Worm (Caenorhabditis elegans) whole organism, mixed stage, embryonic: ENCODE results near the gene fum-1.
"Not testable (repeated sequence)": the region's sequence is repeated elsewhere in the genome, so short reads cannot be mapped to it uniquely, and the experiment has no call there.

Experiments
- M03D4.4 ChIP-seq: sonication (generic microtip); optimal IDR thresholded peaks from 2 replicates; lab custom pipeline; 2017; ENCODE audit warnings: mild to moderate bottlenecking, missing genetic modification characterization, missing compliant biosample characterization
- bed-3 ChIP-seq: fragments of 200-800 bp; sonication (Bioruptor generic); optimal IDR thresholded peaks from 3 replicates; lab custom pipeline; 2018; ENCODE audit warnings: mild to moderate bottlenecking, missing genetic modification characterization, moderate library complexity, missing compliant biosample characterization
- blmp-1 ChIP-seq: fragments of 150-350 bp; optimal IDR thresholded peaks from 2 replicates; lab custom pipeline; 2014; ENCODE audit warnings: missing biosample characterization, missing genetic modification characterization
- ceh-39 ChIP-seq: fragments of 150-350 bp; optimal IDR thresholded peaks from 2 replicates; lab custom pipeline; 2014; ENCODE audit warnings: missing biosample characterization, missing genetic modification characterization
- ceh-43 ChIP-seq: fragments of 200-800 bp; sonication (Bioruptor generic); optimal IDR thresholded peaks from 2 replicates; lab custom pipeline; 2018; ENCODE audit warnings: mild to moderate bottlenecking, missing genetic modification characterization, moderate library complexity, missing compliant biosample characterization
- ceh-83 ChIP-seq: fragments of 200-800 bp; sonication (Bioruptor generic); optimal IDR thresholded peaks from 2 replicates; lab custom pipeline; 2018; ENCODE audit warnings: mild to moderate bottlenecking, missing genetic modification characterization, missing compliant biosample characterization
- ces-1 ChIP-seq: fragments of 150-350 bp; optimal IDR thresholded peaks from 2 replicates; lab custom pipeline; 2014; ENCODE audit warnings: missing biosample characterization, missing genetic modification reagents, missing genetic modification characterization
- cnd-1 ChIP-seq: fragments of 200-800 bp; sonication (Bioruptor generic); optimal IDR thresholded peaks from 2 replicates; lab custom pipeline; 2018; ENCODE audit warnings: mild to moderate bottlenecking, missing genetic modification characterization, missing compliant biosample characterization
- drap-1 ChIP-seq: fragments of 200-800 bp; sonication (Bioruptor generic); optimal IDR thresholded peaks from 3 replicates; lab custom pipeline; 2018; ENCODE audit warnings: mild to moderate bottlenecking, missing genetic modification characterization, missing compliant biosample characterization
- elt-1 ChIP-seq: sonication (generic microtip); optimal IDR thresholded peaks from 2 replicates; lab custom pipeline; 2017; ENCODE audit warnings: missing genetic modification characterization, mild to moderate bottlenecking, missing compliant biosample characterization, antibody characterized with exemption, moderate library complexity, borderline replicate concordance; ENCODE audit not compliant: insufficient read depth
- elt-3 ChIP-seq: fragments of 150-350 bp; optimal IDR thresholded peaks from 2 replicates; lab custom pipeline; 2014; ENCODE audit warnings: missing biosample characterization, missing genetic modification characterization
- flh-1 ChIP-seq: fragments of 200-800 bp; sonication (Bioruptor generic); optimal IDR thresholded peaks from 2 replicates; lab custom pipeline; 2018; ENCODE audit warnings: mild to moderate bottlenecking, missing genetic modification characterization, moderate library complexity, missing compliant biosample characterization
- lin-13 ChIP-seq: fragments of 150-350 bp; optimal IDR thresholded peaks from 2 replicates; lab custom pipeline; 2014; ENCODE audit warnings: missing biosample characterization, missing genetic modification characterization
- lin-32 ChIP-seq: fragments of 200-800 bp; sonication (Bioruptor generic); optimal IDR thresholded peaks from 2 replicates; lab custom pipeline; 2018; ENCODE audit warnings: mild to moderate bottlenecking, missing genetic modification characterization, missing compliant biosample characterization
- lsy-2 ChIP-seq: fragments of 150-350 bp; optimal IDR thresholded peaks from 2 replicates; lab custom pipeline; 2014; ENCODE audit warnings: missing biosample characterization, missing genetic modification characterization
- mab-5 ChIP-seq: fragments of 150-350 bp; optimal IDR thresholded peaks from 2 replicates; lab custom pipeline; 2014; ENCODE audit warnings: missing biosample characterization, missing genetic modification characterization
- mep-1 ChIP-seq: fragments of 150-350 bp; optimal IDR thresholded peaks from 2 replicates; lab custom pipeline; 2017; ENCODE audit warnings: missing biosample characterization, missing genetic modification reagents, missing genetic modification characterization, inconsistent platforms
- mls-2 ChIP-seq: sonication (generic microtip); optimal IDR thresholded peaks from 2 replicates; lab custom pipeline; 2016; ENCODE audit warnings: mild to moderate bottlenecking, missing genetic modification characterization, moderate library complexity, missing compliant biosample characterization
- nhr-12 ChIP-seq: fragments of 150-350 bp; optimal IDR thresholded peaks from 2 replicates; lab custom pipeline; 2014; ENCODE audit warnings: missing biosample characterization, missing genetic modification characterization
- nhr-2 ChIP-seq: fragments of 150-350 bp; optimal IDR thresholded peaks from 2 replicates; lab custom pipeline; 2014; ENCODE audit warnings: missing biosample characterization, missing genetic modification characterization
- nhr-237 ChIP-seq: fragments of 150-350 bp; optimal IDR thresholded peaks from 2 replicates; lab custom pipeline; 2014; ENCODE audit warnings: missing biosample characterization, missing genetic modification characterization
- nhr-28 ChIP-seq: fragments of 150-350 bp; optimal IDR thresholded peaks from 2 replicates; lab custom pipeline; 2014; ENCODE audit warnings: missing biosample characterization, missing genetic modification characterization
- nhr-76 ChIP-seq: sonication (generic microtip); optimal IDR thresholded peaks from 2 replicates; lab custom pipeline; 2017; ENCODE audit warnings: missing biosample characterization, missing genetic modification characterization
- pha-4 ChIP-seq: fragments of 150-350 bp; optimal IDR thresholded peaks from 2 replicates; lab custom pipeline; 2018; ENCODE audit warnings: missing biosample characterization, missing genetic modification reagents, missing genetic modification characterization
- sem-2 ChIP-seq: fragments of 200-800 bp; sonication (Bioruptor generic); optimal IDR thresholded peaks from 2 replicates; lab custom pipeline; 2018; ENCODE audit warnings: mild to moderate bottlenecking, missing genetic modification characterization, missing compliant biosample characterization
- snpc-4 ChIP-seq: fragments of 150-350 bp; optimal IDR thresholded peaks from 2 replicates; lab custom pipeline; 2014; ENCODE audit warnings: missing biosample characterization, missing genetic modification characterization
- sptf-1 ChIP-seq: sonication (generic microtip); optimal IDR thresholded peaks from 2 replicates; lab custom pipeline; 2017; ENCODE audit warnings: mild to moderate bottlenecking, missing genetic modification characterization, moderate library complexity, missing compliant biosample characterization
- tbx-8 ChIP-seq: fragments of 200-800 bp; sonication (Bioruptor generic); optimal IDR thresholded peaks from 2 replicates; lab custom pipeline; 2018; ENCODE audit warnings: mild to moderate bottlenecking, missing genetic modification characterization, moderate library complexity, missing compliant biosample characterization
- unc-120 ChIP-seq: sonication (generic microtip); optimal IDR thresholded peaks from 2 replicates; lab custom pipeline; 2017; ENCODE audit warnings: missing genetic modification characterization, missing compliant biosample characterization; ENCODE audit not compliant: poor library complexity, severe bottlenecking
- unc-39 ChIP-seq: fragments of 150-350 bp; optimal IDR thresholded peaks from 2 replicates; lab custom pipeline; 2014; ENCODE audit warnings: missing biosample characterization, missing genetic modification characterization
- unc-62 ChIP-seq: fragments of 150-350 bp; optimal IDR thresholded peaks from 2 replicates; lab custom pipeline; 2014; ENCODE audit warnings: missing biosample characterization, missing genetic modification reagents, missing genetic modification characterization
- zip-8 ChIP-seq: fragments of 150-350 bp; optimal IDR thresholded peaks from 2 replicates; lab custom pipeline; 2014; ENCODE audit warnings: missing biosample characterization, missing genetic modification characterization
- ztf-11 ChIP-seq: fragments of 150-350 bp; optimal IDR thresholded peaks from 2 replicates; lab custom pipeline; 2014; ENCODE audit warnings: missing biosample characterization, missing genetic modification characterization

The fum-1 gene

ce11 chrIII:7463438-7464008, 1.9 kb upstream of the fum-1 start, which contains the start of gene H14A12.3:
Gene H14A12.3, plus strand, starts transcription at chrIII:7463797.
- no peak for TF ChIP-seq lsy-2 (tag; lab: Kevin White, UChicago)
- no peak for TF ChIP-seq elt-3 (tag; lab: Kevin White, UChicago)
- no peak for TF ChIP-seq unc-62
- no peak for TF ChIP-seq nhr-76 (tag; lab: Kevin White, UChicago)
- no peak for TF ChIP-seq ceh-43 (GFP tag; lab: Kevin White, UChicago)
- TF ChIP-seq lin-13: no peak
- TF ChIP-seq tbx-8 (GFP tag; lab: Kevin White, UChicago): no peak
- no peak for TF ChIP-seq elt-1
- no peak for TF ChIP-seq ces-1 (GFP tag; lab: Kevin White, UChicago)
- no peak for TF ChIP-seq ceh-83 (GFP tag; lab: Kevin White, UChicago)
- no peak for TF ChIP-seq mls-2 (tag; lab: Kevin White, UChicago)
- TF ChIP-seq, all 35 proteins: peak for 0

DNA sequence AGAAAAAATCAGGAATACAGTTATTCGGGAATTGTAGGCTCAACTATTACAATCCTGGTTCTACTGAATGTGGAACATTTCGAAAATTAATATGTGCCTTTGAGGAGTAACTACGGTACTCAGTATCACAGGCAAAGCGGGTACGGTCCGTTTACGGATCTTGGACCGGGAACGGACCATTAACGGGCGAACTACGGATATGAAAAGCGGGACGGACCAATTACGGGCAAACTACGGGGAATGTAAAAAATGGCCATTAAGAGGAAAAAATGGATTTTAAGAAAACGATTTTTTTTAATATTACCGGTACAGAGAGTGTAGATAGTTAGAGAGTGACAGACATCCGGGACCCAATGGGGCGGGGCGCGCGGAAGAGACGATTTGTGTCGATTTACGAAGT, 3.6 kb downstream of the fum-1 start, which contains the start of gene H14A12.5:
Gene H14A12.5, minus strand, starts transcription at position 101 of the 400 bp plus-strand sequence.
- not testable (repeated sequence) for TF ChIP-seq cnd-1 (tag; lab: Kevin White, UChicago); tbx-8 (GFP tag; lab: Kevin White, UChicago); elt-3 (tag; lab: Kevin White, UChicago)
- TF ChIP-seq, all 35 proteins: peak for 0; not testable (repeated sequence) for 35

DNA sequence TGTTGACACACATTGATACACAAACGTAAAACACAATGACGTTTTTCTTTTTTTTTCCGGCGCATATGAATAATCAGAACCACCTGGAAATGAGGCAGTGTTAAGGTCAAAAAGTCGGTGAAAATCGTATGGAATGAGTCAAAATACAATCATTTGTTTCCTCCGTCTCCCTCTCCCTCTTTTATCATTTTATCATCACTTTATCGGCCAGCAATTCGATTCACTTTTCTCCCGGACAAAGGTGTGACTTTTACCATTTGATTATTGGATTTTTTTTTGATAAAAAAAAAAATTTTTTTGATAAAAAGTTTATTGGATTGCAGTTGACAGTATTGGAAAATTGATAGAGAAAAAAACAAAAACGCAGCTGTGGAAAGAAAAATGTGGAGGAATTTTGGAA, 13.5 kb downstream of the fum-1 start:
- TF ChIP-seq nhr-28 (tag; lab: Kevin White, UChicago) (no peak), ztf-11 (tag; lab: Kevin White, UChicago) (no peak), nhr-12 (tag; lab: Kevin White, UChicago) (no peak), tbx-8 (GFP tag; lab: Kevin White, UChicago) (no peak), mls-2 (tag; lab: Kevin White, UChicago) (no peak), pha-4 (no peak), snpc-4 (tag; lab: Kevin White, UChicago) (no peak), lin-13 (no peak), ces-1 (GFP tag; lab: Kevin White, UChicago) (no peak), ceh-83 (GFP tag; lab: Kevin White, UChicago) (no peak), M03D4.4 (tag; lab: Kevin White, UChicago) (no peak), mep-1 (tag; lab: Kevin White, UChicago) (no peak), mab-5 (no peak), bed-3 (GFP tag; lab: Kevin White, UChicago) (no peak), ceh-43 (GFP tag; lab: Kevin White, UChicago) (no peak), ceh-39 (tag; lab: Kevin White, UChicago) (no peak), sem-2 (GFP tag; lab: Kevin White, UChicago) (no peak), unc-62 (no peak), nhr-2 (no peak), zip-8 (tag; lab: Kevin White, UChicago) (no peak)

- no peak for TF ChIP-seq lin-32
- no peak for TF ChIP-seq drap-1
- TF ChIP-seq ces-1 (GFP tag; lab: Kevin White, UChicago): no peak
- no peak for TF ChIP-seq cnd-1 (tag; lab: Kevin White, UChicago)
- TF ChIP-seq sptf-1: no peak
- no peak for TF ChIP-seq nhr-76 (tag; lab: Kevin White, UChicago)
- TF ChIP-seq ceh-39 (tag; lab: Kevin White, UChicago): no peak
- no peak for TF ChIP-seq elt-3 (tag; lab: Kevin White, UChicago)
- TF ChIP-seq nhr-28 (tag; lab: Kevin White, UChicago): no peak
- no peak for TF ChIP-seq unc-62
- TF ChIP-seq snpc-4 (tag; lab: Kevin White, UChicago): no peak
- TF ChIP-seq blmp-1 (tag; lab: Kevin White, UChicago): no peak
- no peak for TF ChIP-seq elt-1
Observed at ce11 chrIII:7484765-7485164, 19.4 kb downstream of the fum-1 start.

DNA sequence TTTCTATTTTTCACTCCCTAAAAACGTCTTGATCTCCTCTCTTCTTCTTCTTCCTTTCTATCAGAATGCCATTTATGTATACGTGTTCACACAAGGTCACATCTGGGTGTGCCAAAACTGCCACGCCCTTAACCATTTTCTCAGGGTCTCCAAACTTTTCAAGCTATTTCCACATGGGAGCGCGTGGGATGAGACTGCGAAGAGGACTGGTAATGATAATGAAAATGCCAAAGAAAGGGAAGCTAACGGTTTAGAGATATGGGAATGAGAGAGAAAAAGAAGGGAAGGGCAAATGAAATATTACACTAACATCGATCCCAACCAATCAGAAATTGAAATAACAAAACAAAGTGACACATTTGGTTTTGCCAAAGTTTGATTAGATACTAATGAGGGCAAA, 22.9 kb downstream of the fum-1 start:
- TF ChIP-seq sem-2 (GFP tag; lab: Kevin White, UChicago) (no peak), elt-1 (no peak), lin-13 (no peak), nhr-237 (tag; lab: Kevin White, UChicago) (no peak), snpc-4 (tag; lab: Kevin White, UChicago) (no peak), nhr-2 (no peak), nhr-76 (tag; lab: Kevin White, UChicago) (no peak), ces-1 (GFP tag; lab: Kevin White, UChicago) (no peak), ztf-11 (tag; lab: Kevin White, UChicago) (no peak), ceh-83 (GFP tag; lab: Kevin White, UChicago) (no peak), drap-1 (no peak), nhr-28 (tag; lab: Kevin White, UChicago) (no peak), elt-3 (tag; lab: Kevin White, UChicago) (no peak), flh-1 (GFP tag; lab: Kevin White, UChicago) (no peak), unc-120 (tag; lab: Kevin White, UChicago) (no peak), lsy-2 (tag; lab: Kevin White, UChicago) (no peak), bed-3 (GFP tag; lab: Kevin White, UChicago) (no peak), ceh-39 (tag; lab: Kevin White, UChicago) (no peak), unc-39 (tag; lab: Kevin White, UChicago) (no peak)
